Worm (Caenorhabditis elegans) whole organism, L2 larva: ENCODE results near the gene pkhm-2.

Experiments used
- C34F6.9 ChIP-seq: fragments of 150-350 bp; optimal IDR thresholded peaks from 2 replicates; lab custom pipeline; 2014; ENCODE audit warnings: missing biosample characterization, missing genetic modification characterization
- R02D3.7 ChIP-seq: fragments of 150-350 bp; optimal IDR thresholded peaks from 2 replicates; lab custom pipeline; 2014; ENCODE audit warnings: missing biosample characterization, missing genetic modification characterization
- Y55F3AM.14 ChIP-seq: fragments of 200-800 bp; sonication (Bioruptor generic); optimal IDR thresholded peaks from 2 replicates; lab custom pipeline; 2018; ENCODE audit warnings: mild to moderate bottlenecking, missing genetic modification characterization, missing compliant biosample characterization
- ZK546.5 ChIP-seq: sonication (generic microtip); optimal IDR thresholded peaks from 2 replicates; lab custom pipeline; 2017; ENCODE audit warnings: missing biosample characterization, missing genetic modification characterization
- alr-1 ChIP-seq: fragments of 150-350 bp; optimal IDR thresholded peaks from 2 replicates; lab custom pipeline; 2014; ENCODE audit warnings: missing biosample characterization, missing genetic modification characterization
- aly-2 ChIP-seq: fragments of 150-350 bp; optimal IDR thresholded peaks from 2 replicates; lab custom pipeline; 2014; ENCODE audit warnings: missing biosample characterization, missing genetic modification characterization
- dmd-4 ChIP-seq: sonication (generic microtip); optimal IDR thresholded peaks from 2 replicates; lab custom pipeline; 2017; ENCODE audit warnings: missing biosample characterization, missing genetic modification characterization
- elt-1 ChIP-seq: fragments of 150-350 bp; optimal IDR thresholded peaks from 2 replicates; lab custom pipeline; 2014; ENCODE audit warnings: missing biosample characterization, missing genetic modification characterization
- fos-1 ChIP-seq: fragments of 150-350 bp; optimal IDR thresholded peaks from 2 replicates; lab custom pipeline; 2014; ENCODE audit warnings: missing biosample characterization, missing genetic modification characterization
- gmeb-1 ChIP-seq: fragments of 150-350 bp; optimal IDR thresholded peaks from 2 replicates; lab custom pipeline; 2014; ENCODE audit warnings: missing biosample characterization, missing genetic modification characterization
- lin-11 ChIP-seq: fragments of 150-350 bp; sonication (generic microtip); optimal IDR thresholded peaks from 2 replicates; lab custom pipeline; 2014; ENCODE audit warnings: missing biosample characterization, missing genetic modification characterization, inconsistent platforms, mixed read lengths
- lin-39 ChIP-seq: fragments of 150-350 bp; optimal IDR thresholded peaks from 2 replicates; lab custom pipeline; 2014; ENCODE audit warnings: missing biosample characterization, missing genetic modification reagents, missing genetic modification characterization
- lsy-2 ChIP-seq, 2 experiments: fragments of 150-350 bp in 1 of 2; sonication (generic microtip) in 1 of 2; optimal IDR thresholded peaks; 2 replicates each; lab custom pipeline; 2014 to 2017; ENCODE audit warnings: missing biosample characterization in 2 of 2, missing genetic modification characterization in 2 of 2
- mab-5 ChIP-seq: fragments of 150-350 bp; optimal IDR thresholded peaks from 2 replicates; lab custom pipeline; 2014; ENCODE audit warnings: missing biosample characterization, missing genetic modification characterization
- mbf-1 ChIP-seq: sonication (generic microtip); optimal IDR thresholded peaks from 2 replicates; lab custom pipeline; 2017; ENCODE audit warnings: missing biosample characterization, missing genetic modification characterization
- mdl-1 ChIP-seq, 2 experiments: fragments of 150-350 bp in 1 of 2; sonication (generic microtip) in 1 of 2; optimal IDR thresholded peaks; 2 replicates each; lab custom pipeline; 2017; ENCODE audit warnings: missing biosample characterization in 2 of 2, missing genetic modification characterization in 2 of 2
- nhr-12 ChIP-seq: fragments of 150-350 bp; optimal IDR thresholded peaks from 2 replicates; lab custom pipeline; 2014; ENCODE audit warnings: missing biosample characterization, missing genetic modification characterization
- nhr-129 ChIP-seq: fragments of 150-350 bp; optimal IDR thresholded peaks from 2 replicates; lab custom pipeline; 2014; ENCODE audit warnings: missing biosample characterization, missing genetic modification characterization
- nhr-21 ChIP-seq: fragments of 150-350 bp; optimal IDR thresholded peaks from 2 replicates; lab custom pipeline; 2014; ENCODE audit warnings: missing biosample characterization, missing genetic modification characterization
- nhr-23 ChIP-seq: fragments of 150-350 bp; optimal IDR thresholded peaks from 2 replicates; lab custom pipeline; 2014; ENCODE audit warnings: missing biosample characterization, missing genetic modification reagents, missing genetic modification characterization
- nhr-237 ChIP-seq: fragments of 150-350 bp; optimal IDR thresholded peaks from 2 replicates; lab custom pipeline; 2014; ENCODE audit warnings: missing biosample characterization, missing genetic modification characterization
- nhr-25 ChIP-seq: fragments of 150-350 bp; sonication (generic microtip); optimal IDR thresholded peaks from 3 replicates; lab custom pipeline; 2014; ENCODE audit warnings: missing biosample characterization, missing genetic modification characterization
- nhr-6 ChIP-seq: fragments of 150-350 bp; optimal IDR thresholded peaks from 2 replicates; lab custom pipeline; 2014; ENCODE audit warnings: missing biosample characterization, missing genetic modification characterization
- skn-1 ChIP-seq: sonication (generic microtip); optimal IDR thresholded peaks from 2 replicates; lab custom pipeline; 2017; ENCODE audit warnings: missing biosample characterization, missing genetic modification characterization
- sma-3 ChIP-seq: sonication (generic microtip); optimal IDR thresholded peaks from 2 replicates; lab custom pipeline; 2016; ENCODE audit warnings: missing genetic modification reagents, missing genetic modification characterization, missing compliant biosample characterization
- sma-9 ChIP-seq, 2 experiments: fragments of 150-350 bp in 1 of 2; sonication (generic microtip) in 1 of 2; optimal IDR thresholded peaks; 2 replicates each; lab custom pipeline; 2014 to 2016; ENCODE audit warnings: missing genetic modification characterization in 2 of 2, mild to moderate bottlenecking in 1 of 2, missing biosample characterization in 1 of 2, missing compliant biosample characterization in 1 of 2, missing genetic modification reagents in 1 of 2, moderate library complexity in 1 of 2
- snpc-4 ChIP-seq: fragments of 150-350 bp; optimal IDR thresholded peaks from 2 replicates; lab custom pipeline; 2014; ENCODE audit warnings: missing biosample characterization, missing genetic modification characterization
- unc-55 ChIP-seq: fragments of 150-350 bp; sonication (generic microtip); optimal IDR thresholded peaks from 3 replicates; lab custom pipeline; 2014; ENCODE audit warnings: missing biosample characterization, missing genetic modification reagents, missing genetic modification characterization
- zag-1 ChIP-seq: fragments of 150-350 bp; optimal IDR thresholded peaks from 2 replicates; lab custom pipeline; 2014; ENCODE audit warnings: missing biosample characterization, missing genetic modification characterization
- ztf-11 ChIP-seq: sonication (generic microtip); optimal IDR thresholded peaks from 2 replicates; lab custom pipeline; 2017; ENCODE audit warnings: missing biosample characterization, missing genetic modification characterization
- ztf-4 ChIP-seq: fragments of 150-350 bp; optimal IDR thresholded peaks from 2 replicates; lab custom pipeline; 2014; ENCODE audit warnings: missing biosample characterization, missing genetic modification characterization

pkhm-2 gene

ce11 chrX:15166122-15166521 is 15.1 kb downstream of the pkhm-2 start, which contains the start of gene T10B10.8:
T10B10.8 (minus strand) TSS chrX:15166222.
- TF ChIP-seq ZK546.5 (tag; lab: Kevin White, UChicago) (no peak), C34F6.9 (tag; lab: Kevin White, UChicago) (no peak), mab-5 (no peak), dmd-4 (tag; lab: Kevin White, UChicago) (no peak), nhr-25 (tag; lab: Kevin White, UChicago) (no peak), fos-1 (no peak), mdl-1 (tag; optimal IDR thresholded peaks at IDR 0.05; lab: Kevin White, UChicago) (no peak), nhr-237 (tag; lab: Kevin White, UChicago) (no peak), mbf-1 (tag; lab: Kevin White, UChicago) (no peak), lin-39 (tag; lab: Kevin White, UChicago) (no peak), nhr-129 (tag; lab: Kevin White, UChicago) (no peak), sma-9 (GFP tag; optimal IDR thresholded peaks at IDR 0.05; lab: Kevin White, UChicago) (no peak), sma-9 (tag; optimal IDR thresholded peaks at IDR 0.05; lab: Kevin White, UChicago) (no peak), nhr-23 (tag; lab: Kevin White, UChicago) (no peak), R02D3.7 (tag; lab: Kevin White, UChicago) (no peak), nhr-12 (tag; lab: Kevin White, UChicago) (no peak), sma-3 (GFP tag; lab: Kevin White, UChicago) (no peak)

ce11 chrX:15164108-15164507 is 17.2 kb downstream of the pkhm-2 start, which contains the start of gene T10B10.9:
T10B10.9 (plus strand) TSS chrX:15164408.
- no peak for TF ChIP-seq aly-2
- no peak for TF ChIP-seq zag-1 (tag; lab: Kevin White, UChicago)
- no peak for TF ChIP-seq nhr-129 (tag; lab: Kevin White, UChicago)
- TF ChIP-seq lsy-2 (tag; optimal IDR thresholded peaks at IDR 0.05; lab: Kevin White, UChicago) = no peak
- no peak for TF ChIP-seq alr-1 (tag; lab: Kevin White, UChicago)
- TF ChIP-seq lin-39 (tag; lab: Kevin White, UChicago) = no peak

ce11 chrX:15163118-15163517 is 18.1 kb downstream of the pkhm-2 start:
- no peak for TF ChIP-seq ztf-11 (tag; lab: Kevin White, UChicago)
- TF ChIP-seq unc-55 = no peak
- no peak for TF ChIP-seq lin-11
- no peak for TF ChIP-seq ztf-4
- TF ChIP-seq nhr-6 (tag; lab: Kevin White, UChicago) = no peak
- no peak for TF ChIP-seq Y55F3AM.14 (GFP tag; lab: Kevin White, UChicago)
- TF ChIP-seq mab-5 = no peak
- no peak for TF ChIP-seq mbf-1 (tag; lab: Kevin White, UChicago)
- TF ChIP-seq sma-9 (GFP tag; optimal IDR thresholded peaks at IDR 0.05; lab: Kevin White, UChicago) = no peak
- no peak for TF ChIP-seq sma-9 (tag; optimal IDR thresholded peaks at IDR 0.05; lab: Kevin White, UChicago)
- TF ChIP-seq fos-1 = no peak
- TF ChIP-seq lsy-2 (tag; optimal IDR thresholded peaks at IDR 0.05; lab: Kevin White, UChicago) = no peak

ce11 chrX:15160923-15161322 is 20.3 kb downstream of the pkhm-2 start:
- peak; percentile 70 for TF ChIP-seq nhr-25 (tag; lab: Kevin White, UChicago)
- no peak for TF ChIP-seq elt-1 (tag; lab: Kevin White, UChicago)
- TF ChIP-seq, all 48 proteins: peak for 1

- peak; percentile 76 for TF ChIP-seq snpc-4
- TF ChIP-seq fos-1 = no peak
- TF ChIP-seq, all 48 proteins: peak for 1
These were observed 21.9 kb downstream of the pkhm-2 start for ce11 chrX:15159362-15159761.

- TF ChIP-seq nhr-21 (tag; lab: Kevin White, UChicago) = peak; percentile 76
- TF ChIP-seq gmeb-1 (tag; lab: Kevin White, UChicago) = peak; percentile 31
- peak; percentile 15 for TF ChIP-seq sma-9 (GFP tag; optimal IDR thresholded peaks at IDR 0.05; lab: Kevin White, UChicago)
- no peak for TF ChIP-seq sma-9 (tag; optimal IDR thresholded peaks at IDR 0.05; lab: Kevin White, UChicago)
- no peak for TF ChIP-seq ztf-4
- no peak for TF ChIP-seq skn-1 (tag; lab: Kevin White, UChicago)
- TF ChIP-seq nhr-25 (tag; lab: Kevin White, UChicago) = peak; percentile 18
- peak in 1 of 2 experiments; percentile 8 for TF ChIP-seq lsy-2 (tag; optimal IDR thresholded peaks at IDR 0.05; lab: Kevin White, UChicago)
- TF ChIP-seq, all 48 proteins: peak for 5
These were observed 22.5 kb downstream of the pkhm-2 start, which contains the start of gene C11G10.1 for ce11 chrX:15158699-15159312. C11G10.1 (minus strand) TSS chrX:15158749.
